Worm (Caenorhabditis elegans): Measurements from ENCODE around the gene fbxa-138.

Gene fbxa-138

DNA sequence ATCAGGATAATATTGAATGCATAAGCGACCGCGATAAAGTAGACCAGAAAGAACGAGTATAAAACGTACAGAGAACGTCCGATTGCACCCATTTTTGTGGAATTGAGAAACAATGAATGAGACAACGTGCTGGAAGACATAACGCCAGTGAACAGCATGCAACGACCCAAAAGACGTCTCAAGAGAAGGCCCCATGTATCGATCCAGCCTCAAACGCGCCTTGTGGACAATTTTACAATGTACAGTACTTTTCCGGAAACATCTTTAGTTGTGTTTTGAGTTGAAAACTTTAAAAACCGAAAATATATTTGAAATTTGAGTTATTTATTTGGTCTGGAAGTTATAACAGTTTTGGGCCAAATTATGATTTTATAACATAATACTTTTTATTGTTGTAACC, 33.3 kb downstream of the fbxa-138 start, which contains the start of gene Y82E9BL.3:
Gene Y82E9BL.3, minus strand, starts transcription at position 101 of the 400 bp plus-strand sequence.
- TF ChIP-seq Y116A8C.19 (tag; optimal IDR thresholded peaks at IDR 0.05; ENCODE audit: borderline replicate concordance), result no peak
- no peak for TF ChIP-seq efl-1 (optimal IDR thresholded peaks at IDR 0.05)
- TF ChIP-seq efl-1 (GFP tag; optimal IDR thresholded peaks at IDR 0.05 in 1 of 2), result peak in 1 of 2 experiments; percentile 62

DNA sequence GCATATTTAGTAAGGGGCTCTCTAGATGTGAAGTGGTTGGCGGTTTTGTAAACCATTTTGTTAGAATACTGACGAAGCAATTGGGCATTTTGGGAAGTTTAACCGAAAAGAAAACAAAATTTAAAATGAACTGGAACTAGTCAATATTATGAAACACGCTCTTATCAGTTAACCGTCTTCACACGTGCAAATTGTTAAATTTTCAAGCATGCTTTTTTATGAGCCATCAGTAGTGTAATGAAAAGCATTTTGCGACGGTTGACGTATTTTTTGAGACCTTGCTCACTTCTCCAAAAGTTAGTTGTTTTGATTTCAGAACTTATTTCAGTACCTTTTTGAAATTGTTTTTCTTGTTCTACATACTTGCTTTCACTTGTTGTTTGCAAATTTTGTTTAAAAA, 34.7 kb downstream of the fbxa-138 start, which contains the start of gene fbxa-25:
Gene fbxa-25, minus strand, starts transcription at position 138 of the 400 bp plus-strand sequence.
- TF ChIP-seq ztf-4 (tag; optimal IDR thresholded peaks at IDR 0.05) (no peak), fkh-10 (GFP tag; optimal IDR thresholded peaks at IDR 0.05) (no peak), efl-1 (optimal IDR thresholded peaks at IDR 0.05) (no peak), efl-1 (GFP tag; optimal IDR thresholded peaks at IDR 0.05 in 1 of 2) (peak in 1 of 2 experiments; percentile 51), elt-2 (tag; optimal IDR thresholded peaks at IDR 0.05) (peak; percentile 5)

DNA sequence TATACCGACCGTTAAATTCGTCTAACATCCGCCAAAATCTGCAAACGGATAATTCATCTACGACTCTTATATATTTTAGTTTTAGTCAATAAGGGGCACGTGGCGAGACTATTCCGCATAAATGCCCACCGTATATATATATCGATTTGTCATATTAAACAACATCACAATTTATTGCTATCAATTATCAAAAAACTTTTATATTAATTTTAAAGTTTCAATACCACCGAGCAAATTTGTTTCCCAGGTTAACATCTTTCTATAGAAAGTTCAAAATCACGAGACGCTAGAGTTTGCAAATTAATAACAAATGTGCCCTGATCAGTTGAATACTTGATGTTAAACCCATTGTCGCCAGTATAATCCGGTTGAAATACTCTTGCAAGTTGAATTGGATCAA, 36.5 kb downstream of the fbxa-138 start, which contains the start of gene Y82E9BL.5:
Gene Y82E9BL.5, minus strand, starts transcription at position 101 of the 400 bp plus-strand sequence.
- no peak for TF ChIP-seq alr-1 (tag; optimal IDR thresholded peaks at IDR 0.05; ENCODE audit: borderline replicate concordance)
- no peak for TF ChIP-seq pax-3 (tag; optimal IDR thresholded peaks at IDR 0.05)
- no peak for TF ChIP-seq nhr-85 (tag)
- no peak for TF ChIP-seq irx-1 (tag; optimal IDR thresholded peaks at IDR 0.05)
- no peak for TF ChIP-seq mab-9 (GFP tag; IDR thresholded peaks at IDR 0.05)
- TF ChIP-seq nhr-47 (tag; optimal IDR thresholded peaks at IDR 0.05), result no peak
- TF ChIP-seq nhr-71 (tag; optimal IDR thresholded peaks at IDR 0.05), result no peak
- TF ChIP-seq nhr-90 (tag; optimal IDR thresholded peaks at IDR 0.05; ENCODE audit: poor library complexity), result no peak
- no peak for TF ChIP-seq swsn-7 (tag; optimal IDR thresholded peaks at IDR 0.05)
- no peak for TF ChIP-seq xbp-1 (tag; optimal IDR thresholded peaks at IDR 0.05)
- TF ChIP-seq aha-1 (tag; optimal IDR thresholded peaks at IDR 0.05), result no peak
- no peak for TF ChIP-seq ces-1 (GFP tag; optimal IDR thresholded peaks at IDR 0.05)
- no peak for TF ChIP-seq nhr-28 (tag; optimal IDR thresholded peaks at IDR 0.05)
- TF ChIP-seq nhr-20 (tag; optimal IDR thresholded peaks at IDR 0.05), result no peak
- TF ChIP-seq lin-14 (GFP tag; optimal IDR thresholded peaks at IDR 0.05), result no peak
- no peak for TF ChIP-seq snu-23 (GFP tag; optimal IDR thresholded peaks at IDR 0.05)
- no peak for TF ChIP-seq efl-3 (GFP tag; optimal IDR thresholded peaks at IDR 0.05)
- TF ChIP-seq nhr-11 (tag; optimal IDR thresholded peaks at IDR 0.05), result no peak

- TF ChIP-seq sup-37 (GFP tag; optimal IDR thresholded peaks at IDR 0.05), result no peak
- no peak for TF ChIP-seq fkh-10 (GFP tag; optimal IDR thresholded peaks at IDR 0.05)
- no peak for TF ChIP-seq efl-1 (optimal IDR thresholded peaks at IDR 0.05)
- peak in 1 of 2 experiments; percentile 51 for TF ChIP-seq efl-1 (GFP tag; optimal IDR thresholded peaks at IDR 0.05 in 1 of 2)
Observed at ce11 chrIII:1347003-1347402, 37.0 kb downstream of the fbxa-138 start.

- TF ChIP-seq efl-3 (GFP tag; optimal IDR thresholded peaks at IDR 0.05) (no peak), ztf-4 (tag; optimal IDR thresholded peaks at IDR 0.05) (no peak), ceh-88 (GFP tag; IDR thresholded peaks at IDR 0.05) (no peak), C34B4.2 (tag; optimal IDR thresholded peaks at IDR 0.05) (no peak), nhr-28 (tag; optimal IDR thresholded peaks at IDR 0.05) (no peak), ztf-11 (tag; optimal IDR thresholded peaks at IDR 0.05) (no peak), nhr-47 (tag; optimal IDR thresholded peaks at IDR 0.05) (no peak), aly-2 (tag; optimal IDR thresholded peaks at IDR 0.05) (no peak), lir-3 (tag; optimal IDR thresholded peaks at IDR 0.05; ENCODE audit: poor library complexity) (no peak)
Observed at ce11 chrIII:1345694-1346093, 38.4 kb downstream of the fbxa-138 start, which contains the start of gene Y82E9BL.6. Y82E9BL.6 (minus strand) TSS chrIII:1345794.

DNA sequence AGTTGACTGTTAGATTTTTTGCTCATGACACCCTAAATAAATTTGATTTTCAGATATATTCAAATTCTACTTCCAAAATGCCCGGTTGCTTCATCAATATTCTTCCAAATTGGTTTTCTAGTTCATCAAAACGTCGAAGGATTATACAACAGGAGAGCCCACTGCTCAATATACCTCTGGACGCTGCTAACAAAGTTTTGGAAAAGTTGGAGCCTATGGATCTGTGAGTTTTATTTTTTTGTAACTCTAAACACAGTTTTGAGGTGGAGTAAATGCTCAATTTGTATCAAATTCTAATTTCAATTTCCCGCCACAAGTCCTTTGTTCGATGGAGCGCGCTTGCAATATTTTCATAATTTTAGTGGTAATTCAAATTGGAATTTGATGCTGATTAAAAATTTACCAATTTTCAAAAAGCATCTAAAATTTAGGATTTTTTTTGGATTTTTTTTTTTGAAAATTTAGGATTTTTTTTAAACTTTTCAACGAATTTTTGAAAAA, 41.1 kb downstream of the fbxa-138 start, which contains the start of gene fbxa-27:
Gene fbxa-27, plus strand, starts transcription at position 51 of the 501 bp plus-strand sequence.
- TF ChIP-seq efl-1 (optimal IDR thresholded peaks at IDR 0.05), result peak; percentile 27 to 63
- peak; percentile 62 to 76 for TF ChIP-seq efl-1 (GFP tag; optimal IDR thresholded peaks at IDR 0.05 in 1 of 2)
- peak in 1 of 3 experiments; percentile 44 for TF ChIP-seq dpl-1 (GFP tag; optimal IDR thresholded peaks at IDR 0.05)
- no peak for TF ChIP-seq zag-1 (tag; optimal IDR thresholded peaks at IDR 0.05)
- TF ChIP-seq lin-35 (GFP tag; optimal IDR thresholded peaks at IDR 0.05), result peak in 1 of 2 experiments; percentile 20
